Worm (Caenorhabditis elegans) whole organism, L3 larva: ENCODE measurements around the gene clec-225.
A peak's percentile ranks its signal among the peaks of the same experiment; 100 is the strongest.

ENCODE experiments used
- ama-1 ChIP-seq: fragments of 150-350 bp; optimal IDR thresholded peaks from 2 replicates; lab custom pipeline; 2018
- ceh-16 ChIP-seq: sonication (generic microtip); optimal IDR thresholded peaks from 2 replicates; lab custom pipeline; 2017; ENCODE audit warnings: missing biosample characterization, missing genetic modification characterization
- ceh-28 ChIP-seq: fragments of 150-350 bp; optimal IDR thresholded peaks from 2 replicates; lab custom pipeline; 2014; ENCODE audit warnings: missing biosample characterization, missing genetic modification reagents, missing genetic modification characterization
- ceh-82 ChIP-seq: fragments of 150-350 bp; optimal IDR thresholded peaks from 2 replicates; lab custom pipeline; 2014; ENCODE audit warnings: missing biosample characterization, missing genetic modification characterization
- daf-12 ChIP-seq: fragments of 150-350 bp; optimal IDR thresholded peaks from 2 replicates; lab custom pipeline; 2014; ENCODE audit warnings: missing biosample characterization, missing genetic modification reagents, missing genetic modification characterization
- egl-27 ChIP-seq: sonication (generic microtip); optimal IDR thresholded peaks from 4 replicates; lab custom pipeline; 2017; ENCODE audit warnings: missing biosample characterization, missing genetic modification reagents, missing genetic modification characterization
- egl-5 ChIP-seq: fragments of 150-350 bp; optimal IDR thresholded peaks from 2 replicates; lab custom pipeline; 2017; ENCODE audit warnings: missing biosample characterization, missing genetic modification reagents, missing genetic modification characterization, inconsistent platforms
- elt-1 ChIP-seq: fragments of 150-350 bp; optimal IDR thresholded peaks from 2 replicates; lab custom pipeline; 2014; ENCODE audit warnings: missing biosample characterization, missing genetic modification characterization
- elt-2 ChIP-seq: sonication (generic microtip); optimal IDR thresholded peaks from 2 replicates; lab custom pipeline; 2016; ENCODE audit warnings: missing genetic modification reagents, mild to moderate bottlenecking, missing genetic modification characterization, missing compliant biosample characterization
- elt-3 ChIP-seq, 3 experiments: fragments of 150-350 bp in 1 of 3; sonication (generic microtip) in 2 of 3; optimal IDR thresholded peaks; 2 replicates in 2 of 3; 4 replicates in 1 of 3; lab custom pipeline; 2014 to 2017; ENCODE audit warnings: missing biosample characterization in 3 of 3, missing genetic modification characterization in 3 of 3
- eor-1 ChIP-seq, 2 experiments: fragments of 150-350 bp; optimal IDR thresholded peaks; 2 replicates each; lab custom pipeline; 2014 to 2018; ENCODE audit warnings: missing biosample characterization in 2 of 2, missing genetic modification characterization in 2 of 2
- fkh-10 ChIP-seq: sonication (generic microtip); optimal IDR thresholded peaks from 2 replicates; lab custom pipeline; 2017; ENCODE audit warnings: missing biosample characterization, missing genetic modification reagents, missing genetic modification characterization
- fkh-2 ChIP-seq: fragments of 150-350 bp; optimal IDR thresholded peaks from 2 replicates; lab custom pipeline; 2014; ENCODE audit warnings: missing biosample characterization, missing genetic modification reagents, missing genetic modification characterization
- jun-1 ChIP-seq: fragments of 150-350 bp; optimal IDR thresholded peaks from 2 replicates; lab custom pipeline; 2014; ENCODE audit warnings: missing biosample characterization, missing genetic modification reagents, missing genetic modification characterization
- lin-15B ChIP-seq: fragments of 150-350 bp; optimal IDR thresholded peaks from 2 replicates; lab custom pipeline; 2014; ENCODE audit warnings: missing biosample characterization, missing genetic modification characterization
- lin-39 ChIP-seq: fragments of 150-350 bp; optimal IDR thresholded peaks from 2 replicates; lab custom pipeline; 2018; ENCODE audit warnings: missing biosample characterization, missing genetic modification reagents, missing genetic modification characterization
- lsy-12 ChIP-seq: sonication (generic microtip); optimal IDR thresholded peaks from 2 replicates; lab custom pipeline; 2016; ENCODE audit warnings: mild to moderate bottlenecking, missing genetic modification characterization, missing compliant biosample characterization
- mdl-1 ChIP-seq: fragments of 150-350 bp; optimal IDR thresholded peaks from 2 replicates; lab custom pipeline; 2014; ENCODE audit warnings: missing biosample characterization, missing genetic modification characterization
- mml-1 ChIP-seq: fragments of 150-350 bp; sonication (generic microtip); optimal IDR thresholded peaks from 3 replicates; lab custom pipeline; 2014; ENCODE audit warnings: missing biosample characterization, missing genetic modification characterization
- nfya-1 ChIP-seq: sonication (generic microtip); optimal IDR thresholded peaks from 2 replicates; lab custom pipeline; 2017; ENCODE audit warnings: missing genetic modification characterization, mild to moderate bottlenecking, missing compliant biosample characterization, antibody characterized with exemption, moderate library complexity; ENCODE audit not compliant: insufficient read depth
- nhr-12 ChIP-seq: fragments of 150-350 bp; optimal IDR thresholded peaks from 2 replicates; lab custom pipeline; 2014; ENCODE audit warnings: missing biosample characterization, missing genetic modification characterization
- nhr-237 ChIP-seq: fragments of 150-350 bp; optimal IDR thresholded peaks from 2 replicates; lab custom pipeline; 2014; ENCODE audit warnings: missing biosample characterization, missing genetic modification characterization
- nhr-43 ChIP-seq: sonication (generic microtip); optimal IDR thresholded peaks from 2 replicates; lab custom pipeline; 2016; ENCODE audit warnings: mild to moderate bottlenecking, missing genetic modification characterization, missing compliant biosample characterization; ENCODE audit not compliant: poor library complexity, severe bottlenecking
- nhr-67 ChIP-seq: fragments of 150-350 bp; optimal IDR thresholded peaks from 2 replicates; lab custom pipeline; 2014; ENCODE audit warnings: missing biosample characterization, missing genetic modification characterization
- nhr-76 ChIP-seq: fragments of 150-350 bp; sonication (generic microtip); optimal IDR thresholded peaks from 5 replicates; lab custom pipeline; 2014; ENCODE audit warnings: missing biosample characterization, missing genetic modification characterization
- pha-4 ChIP-seq: fragments of 150-350 bp; optimal IDR thresholded peaks from 2 replicates; lab custom pipeline; 2014; ENCODE audit warnings: missing biosample characterization, missing genetic modification reagents, missing genetic modification characterization
- pqm-1 ChIP-seq: fragments of 150-350 bp; optimal IDR thresholded peaks from 2 replicates; lab custom pipeline; 2017; ENCODE audit warnings: missing biosample characterization, missing genetic modification characterization, inconsistent platforms
- sea-2 ChIP-seq: fragments of 150-350 bp; sonication (generic microtip); optimal IDR thresholded peaks from 4 replicates; lab custom pipeline; 2014; ENCODE audit warnings: missing biosample characterization, missing genetic modification reagents, missing genetic modification characterization
- tbx-2 ChIP-seq: sonication (generic microtip); optimal IDR thresholded peaks from 2 replicates; lab custom pipeline; 2016; ENCODE audit warnings: mild to moderate bottlenecking, missing genetic modification characterization, missing compliant biosample characterization
- unc-62 ChIP-seq: fragments of 150-350 bp; sonication (generic microtip); optimal IDR thresholded peaks from 4 replicates; lab custom pipeline; 2014; ENCODE audit warnings: missing biosample characterization, missing genetic modification reagents, missing genetic modification characterization
- zag-1 ChIP-seq: fragments of 150-350 bp; optimal IDR thresholded peaks from 2 replicates; lab custom pipeline; 2014; ENCODE audit warnings: missing biosample characterization, missing genetic modification characterization

clec-225 gene

DNA sequence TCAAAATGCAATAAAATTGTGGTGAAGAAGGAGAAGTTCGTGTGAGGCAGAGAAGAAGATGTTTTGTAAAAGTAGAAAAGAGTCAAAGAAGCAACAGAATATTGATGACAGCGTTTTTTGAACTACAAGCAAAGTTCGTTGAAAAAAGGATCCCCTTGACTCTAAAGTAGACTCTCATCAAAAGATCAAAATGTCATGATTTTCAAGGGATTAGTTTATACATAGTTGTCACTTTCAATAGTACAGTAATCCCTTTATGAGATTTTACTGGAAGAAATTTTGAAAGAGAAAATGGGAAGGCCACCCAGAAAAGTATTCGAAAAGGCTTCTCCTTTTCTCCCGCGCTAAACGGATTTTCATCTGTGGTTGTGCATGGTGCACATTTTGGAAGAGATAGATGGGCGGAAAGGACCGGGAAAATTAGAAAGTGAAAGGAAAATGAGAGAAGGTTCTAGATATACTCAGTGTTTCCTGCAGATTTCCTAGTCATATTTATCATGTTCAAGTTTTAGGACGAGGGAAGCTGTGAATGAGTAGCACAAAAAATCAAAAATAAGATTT, 21.7 kb downstream of the clec-225 start:
- TF ChIP-seq ceh-16, result no peak
- no peak for TF ChIP-seq egl-5 (tag; lab: Kevin White, UChicago)
- no peak for TF ChIP-seq sea-2 (GFP tag; lab: Kevin White, UChicago)
- no peak for TF ChIP-seq nhr-12 (tag; lab: Kevin White, UChicago)
- no peak for TF ChIP-seq tbx-2 (tag; lab: Kevin White, UChicago)
- no peak for TF ChIP-seq pqm-1 (tag; lab: Kevin White, UChicago)
- TF ChIP-seq daf-12, result no peak
- peak; percentile 9 for TF ChIP-seq elt-1 (tag; lab: Kevin White, UChicago)
- TF ChIP-seq pha-4, result no peak
- no peak for TF ChIP-seq egl-27 (tag; lab: Kevin White, UChicago)
- TF ChIP-seq unc-62, result peak; percentile 8
- TF ChIP-seq lsy-12, result no peak

DNA sequence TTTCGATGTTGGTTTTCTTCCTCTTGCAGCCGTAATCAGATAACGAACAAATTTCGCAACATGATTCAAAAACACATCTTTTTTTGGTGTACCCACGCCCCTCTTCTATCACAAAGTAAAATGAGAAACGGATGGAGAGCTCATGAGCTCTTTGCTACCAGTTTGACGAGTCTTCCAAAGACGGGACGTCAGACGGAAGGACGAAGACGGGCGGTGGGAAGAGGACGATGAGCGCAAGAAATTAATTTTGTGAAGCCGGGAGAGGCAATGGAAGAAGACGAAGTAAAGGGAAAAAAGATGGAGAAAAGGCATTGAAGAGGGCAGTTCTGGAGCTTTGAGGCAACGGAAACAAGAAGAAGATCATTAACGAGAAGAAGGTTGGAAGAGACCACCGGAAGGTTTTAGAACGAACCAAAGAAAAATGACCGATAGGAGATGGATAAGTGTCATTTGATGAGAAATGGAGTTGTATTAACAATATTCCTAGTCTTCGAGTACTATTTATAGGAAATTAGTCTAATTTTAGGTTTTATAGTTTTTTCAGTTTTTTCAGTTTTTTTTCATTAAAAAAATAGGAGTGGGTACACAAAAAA, 23.0 kb downstream of the clec-225 start:
- TF ChIP-seq eor-1 (tag; optimal IDR thresholded peaks at IDR 0.05; lab: Kevin White, UChicago) (no peak), elt-2 (tag; lab: Kevin White, UChicago) (no peak), fkh-2 (tag; lab: Kevin White, UChicago) (no peak), lin-39 (peak; percentile 73), elt-1 (tag; lab: Kevin White, UChicago) (peak; percentile 36), nhr-76 (tag; lab: Kevin White, UChicago) (no peak), zag-1 (tag; lab: Kevin White, UChicago) (no peak), elt-3 (tag; optimal IDR thresholded peaks at IDR 0.05; lab: Kevin White, UChicago) (no peak), nhr-67 (tag; lab: Kevin White, UChicago) (no peak), nfya-1 (no peak), nhr-237 (tag; lab: Kevin White, UChicago) (no peak), ceh-82 (tag; lab: Kevin White, UChicago) (no peak), sea-2 (GFP tag; lab: Kevin White, UChicago) (no peak), tbx-2 (tag; lab: Kevin White, UChicago) (no peak), lin-15B (tag; lab: Kevin White, UChicago) (no peak)

- TF ChIP-seq daf-12 (no peak), egl-5 (tag; lab: Kevin White, UChicago) (peak; percentile 45)
Observed at ce11 chrV:13105840-13106429, 28.8 kb downstream of the clec-225 start.

- TF ChIP-seq nhr-76 (tag; lab: Kevin White, UChicago) (no peak), egl-5 (tag; lab: Kevin White, UChicago) (no peak), tbx-2 (tag; lab: Kevin White, UChicago) (no peak), mml-1 (tag; lab: Kevin White, UChicago) (no peak), nhr-12 (tag; lab: Kevin White, UChicago) (no peak), zag-1 (tag; lab: Kevin White, UChicago) (no peak)
Observed at ce11 chrV:13095654-13096053, 39.0 kb downstream of the clec-225 start, which contains the start of gene C34B4.5. Gene C34B4.5, plus strand, starts transcription at chrV:13095954.

ce11 chrV:13092349-13092748, 42.3 kb downstream of the clec-225 start, which contains the start of gene lurp-4:
Gene lurp-4, plus strand, starts transcription at chrV:13092649.
- TF ChIP-seq jun-1, result no peak
- TF ChIP-seq nhr-67 (tag; lab: Kevin White, UChicago), result no peak
- TF ChIP-seq mdl-1, result no peak
- TF ChIP-seq fkh-2 (tag; lab: Kevin White, UChicago), result no peak
- TF ChIP-seq nhr-12 (tag; lab: Kevin White, UChicago), result no peak
- TF ChIP-seq fkh-10 (GFP tag; lab: Kevin White, UChicago), result no peak

- TF ChIP-seq pha-4 (no peak), lsy-12 (peak; percentile 80), elt-2 (tag; lab: Kevin White, UChicago) (peak; percentile 38), ceh-28 (tag; lab: Kevin White, UChicago) (peak; percentile 21), ama-1 (peak; percentile 54), nhr-43 (tag; lab: Kevin White, UChicago) (peak; percentile 40), elt-1 (tag; lab: Kevin White, UChicago) (no peak)
Observed at ce11 chrV:13090130-13090770, 44.4 kb downstream of the clec-225 start, which contains the start of gene C34B4.4. Gene C34B4.4, plus strand, starts transcription at chrV:13090405.
